Worm (Caenorhabditis elegans) whole organism, L1 larva: Measurements from ENCODE around the gene toca-1.
A peak's percentile ranks its signal among the peaks of the same experiment; 100 is the strongest.

Experiments
- C04F5.9 ChIP-seq: sonication (generic microtip); optimal IDR thresholded peaks from 2 replicates; lab custom pipeline; 2016; ENCODE audit warnings: missing genetic modification characterization, missing compliant biosample characterization
- C34B4.2 ChIP-seq: sonication (generic microtip); optimal IDR thresholded peaks from 2 replicates; lab custom pipeline; 2017; ENCODE audit warnings: mild to moderate bottlenecking, missing genetic modification characterization, missing compliant biosample characterization
- F16B12.6 ChIP-seq: fragments of 150-350 bp; optimal IDR thresholded peaks from 2 replicates; lab custom pipeline; 2014; ENCODE audit warnings: missing biosample characterization, missing genetic modification characterization
- Y116A8C.19 ChIP-seq: sonication (generic microtip); optimal IDR thresholded peaks from 2 replicates; lab custom pipeline; 2016; ENCODE audit warnings: missing compliant biosample characterization, missing genetic modification characterization, borderline replicate concordance
- aha-1 ChIP-seq: fragments of 150-350 bp; optimal IDR thresholded peaks from 2 replicates; lab custom pipeline; 2014; ENCODE audit warnings: missing biosample characterization, missing genetic modification characterization
- alr-1 ChIP-seq: fragments of 200-800 bp; sonication (Bioruptor generic); optimal IDR thresholded peaks from 2 replicates; lab custom pipeline; 2018; ENCODE audit warnings: borderline replicate concordance, mild to moderate bottlenecking, missing genetic modification characterization, missing compliant biosample characterization
- aly-2 ChIP-seq: fragments of 150-350 bp; optimal IDR thresholded peaks from 2 replicates; lab custom pipeline; 2014; ENCODE audit warnings: missing biosample characterization, missing genetic modification characterization
- ama-1 ChIP-seq: fragments of 150-350 bp; optimal IDR thresholded peaks from 2 replicates; lab custom pipeline; 2014
- ceh-63 ChIP-seq: fragments of 200-800 bp; sonication (Bioruptor generic); optimal IDR thresholded peaks from 2 replicates; lab custom pipeline; 2018; ENCODE audit warnings: mild to moderate bottlenecking, missing genetic modification characterization, missing compliant biosample characterization
- ceh-8 ChIP-seq: fragments of 200-800 bp; sonication (Bioruptor generic); optimal IDR thresholded peaks from 2 replicates; lab custom pipeline; 2018; ENCODE audit warnings: mild to moderate bottlenecking, missing genetic modification characterization, moderate library complexity, missing compliant biosample characterization
- ceh-82 ChIP-seq, 3 experiments: fragments of 150-350 bp in 1 of 3; sonication (generic microtip) in 2 of 3; optimal IDR thresholded peaks; 2 replicates each; lab custom pipeline; 2014 to 2017; ENCODE audit warnings: missing biosample characterization in 3 of 3, missing genetic modification characterization in 3 of 3
- ceh-88 ChIP-seq: fragments of 200-800 bp; sonication (Bioruptor generic); IDR thresholded peaks from 2 replicates; pipeline ENCODE4 v1.3.6; 2022; ENCODE audit warnings: missing genetic modification characterization, missing compliant biosample characterization
- dsc-1 ChIP-seq: sonication (generic microtip); optimal IDR thresholded peaks from 2 replicates; lab custom pipeline; 2016; ENCODE audit warnings: mild to moderate bottlenecking, missing genetic modification characterization, missing compliant biosample characterization
- efl-3 ChIP-seq: fragments of 200-800 bp; sonication (Bioruptor generic); optimal IDR thresholded peaks from 2 replicates; lab custom pipeline; 2018; ENCODE audit warnings: mild to moderate bottlenecking, missing genetic modification characterization, missing compliant biosample characterization
- egl-13 ChIP-seq: sonication (generic microtip); optimal IDR thresholded peaks from 2 replicates; lab custom pipeline; 2016; ENCODE audit warnings: missing genotype, missing genetic modification reagents, missing genetic modification characterization, missing compliant biosample characterization
- egl-27 ChIP-seq, 2 experiments: fragments of 150-350 bp in 1 of 2; sonication (generic microtip); optimal IDR thresholded peaks; 3 replicates each; lab custom pipeline; 2017 to 2018; ENCODE audit warnings: missing biosample characterization in 2 of 2, missing genetic modification characterization in 2 of 2, missing genetic modification reagents in 2 of 2
- elt-3 ChIP-seq, 6 experiments: fragments of 150-350 bp in 1 of 6; sonication (generic microtip); optimal IDR thresholded peaks; 2 replicates each; lab custom pipeline; 2017 to 2018; ENCODE audit warnings: missing biosample characterization in 6 of 6, missing genetic modification characterization in 6 of 6, inconsistent platforms in 1 of 6
- fkh-4 ChIP-seq: sonication (generic microtip); optimal IDR thresholded peaks from 2 replicates; lab custom pipeline; 2016; ENCODE audit warnings: missing compliant biosample characterization, missing genetic modification characterization, borderline replicate concordance
- fkh-8 ChIP-seq: sonication (generic microtip); optimal IDR thresholded peaks from 2 replicates; lab custom pipeline; 2016; ENCODE audit warnings: mild to moderate bottlenecking, missing genetic modification characterization, missing compliant biosample characterization
- fos-1 ChIP-seq: fragments of 150-350 bp; optimal IDR thresholded peaks from 2 replicates; lab custom pipeline; 2014; ENCODE audit warnings: missing biosample characterization, missing genetic modification characterization
- hlh-4 ChIP-seq: sonication (generic microtip); optimal IDR thresholded peaks from 2 replicates; lab custom pipeline; 2016; ENCODE audit warnings: mild to moderate bottlenecking, missing genetic modification characterization, missing compliant biosample characterization
- hpl-2 ChIP-seq: fragments of 150-350 bp; optimal IDR thresholded peaks from 2 replicates; lab custom pipeline; 2014; ENCODE audit warnings: missing biosample characterization, missing genetic modification reagents, missing genetic modification characterization
- irx-1 ChIP-seq: sonication (generic microtip); optimal IDR thresholded peaks from 2 replicates; lab custom pipeline; 2016; ENCODE audit warnings: missing genetic modification characterization, missing compliant biosample characterization
- jun-1 ChIP-seq: fragments of 150-350 bp; optimal IDR thresholded peaks from 2 replicates; lab custom pipeline; 2014; ENCODE audit warnings: missing biosample characterization, missing genetic modification reagents, missing genetic modification characterization
- lin-13 ChIP-seq: fragments of 150-350 bp; optimal IDR thresholded peaks from 2 replicates; lab custom pipeline; 2014; ENCODE audit warnings: missing biosample characterization, missing genetic modification reagents, missing genetic modification characterization
- lin-14 ChIP-seq: fragments of 200-800 bp; sonication (Bioruptor generic); optimal IDR thresholded peaks from 2 replicates; lab custom pipeline; 2018; ENCODE audit warnings: mild to moderate bottlenecking, missing genetic modification characterization, moderate library complexity, missing compliant biosample characterization
- lin-35 ChIP-seq, 2 experiments: fragments of 150-350 bp; optimal IDR thresholded peaks; 2 replicates each; lab custom pipeline; 2014; ENCODE audit warnings: missing biosample characterization in 2 of 2, missing genetic modification characterization in 2 of 2, missing genetic modification reagents in 2 of 2
- lin-39 ChIP-seq: fragments of 150-350 bp; optimal IDR thresholded peaks from 2 replicates; lab custom pipeline; 2014; ENCODE audit warnings: missing biosample characterization, missing genetic modification reagents, missing genetic modification characterization
- lsy-2 ChIP-seq, 2 experiments: fragments of 150-350 bp; optimal IDR thresholded peaks; 2 replicates each; lab custom pipeline; 2014; ENCODE audit warnings: missing biosample characterization in 2 of 2, missing genetic modification characterization in 2 of 2
- mab-9 ChIP-seq: fragments of 200-800 bp; sonication (Bioruptor generic); IDR thresholded peaks from 2 replicates; pipeline ENCODE4 v1.3.6; 2022; ENCODE audit warnings: missing genetic modification reagents, missing genetic modification characterization, missing compliant biosample characterization
- mdl-1 ChIP-seq, 2 experiments: fragments of 150-350 bp; optimal IDR thresholded peaks; 2 replicates each; lab custom pipeline; 2014 to 2017; ENCODE audit warnings: missing biosample characterization in 2 of 2, missing genetic modification characterization in 2 of 2, inconsistent platforms in 1 of 2
- mef-2 ChIP-seq: fragments of 150-350 bp; optimal IDR thresholded peaks from 2 replicates; lab custom pipeline; 2014; ENCODE audit warnings: missing biosample characterization, missing genetic modification characterization
- nhr-11 ChIP-seq: fragments of 150-350 bp; optimal IDR thresholded peaks from 2 replicates; lab custom pipeline; 2014; ENCODE audit warnings: missing biosample characterization, missing genetic modification characterization
- nhr-12 ChIP-seq: sonication (generic microtip); optimal IDR thresholded peaks from 2 replicates; lab custom pipeline; 2017; ENCODE audit warnings: missing biosample characterization, missing genetic modification characterization
- nhr-19 ChIP-seq: fragments of 200-800 bp; sonication (Bioruptor generic); conservative IDR thresholded peaks from 2 replicates; pipeline ENCODE4 v1.3.6; 2022; ENCODE audit warnings: missing genetic modification characterization, missing compliant biosample characterization
- nhr-20 ChIP-seq: sonication (generic microtip); optimal IDR thresholded peaks from 2 replicates; lab custom pipeline; 2016; ENCODE audit warnings: mild to moderate bottlenecking, missing genetic modification characterization, missing compliant biosample characterization
- nhr-237 ChIP-seq: fragments of 150-350 bp; optimal IDR thresholded peaks from 2 replicates; lab custom pipeline; 2014; ENCODE audit warnings: missing biosample characterization, missing genetic modification characterization
- nhr-28 ChIP-seq: fragments of 150-350 bp; optimal IDR thresholded peaks from 2 replicates; lab custom pipeline; 2014; ENCODE audit warnings: missing biosample characterization, missing genetic modification characterization
- nhr-47 ChIP-seq: sonication (generic microtip); optimal IDR thresholded peaks from 2 replicates; lab custom pipeline; 2016; ENCODE audit warnings: mild to moderate bottlenecking, missing genetic modification characterization, moderate library complexity, missing compliant biosample characterization
- nhr-71 ChIP-seq: sonication (generic microtip); optimal IDR thresholded peaks from 2 replicates; lab custom pipeline; 2016; ENCODE audit warnings: mild to moderate bottlenecking, missing genetic modification characterization, moderate library complexity, missing compliant biosample characterization
- nhr-76 ChIP-seq: sonication (generic microtip); optimal IDR thresholded peaks from 2 replicates; lab custom pipeline; 2017; ENCODE audit warnings: missing biosample characterization, missing genetic modification characterization
- nhr-77 ChIP-seq: fragments of 150-350 bp; optimal IDR thresholded peaks from 2 replicates; lab custom pipeline; 2014; ENCODE audit warnings: missing biosample characterization, missing genetic modification characterization
- nhr-84 ChIP-seq: sonication (generic microtip); optimal IDR thresholded peaks from 2 replicates; lab custom pipeline; 2017; ENCODE audit warnings: missing biosample characterization, missing genetic modification characterization
- pag-3 ChIP-seq: sonication (generic microtip); optimal IDR thresholded peaks from 2 replicates; lab custom pipeline; 2017; ENCODE audit warnings: missing genetic modification characterization, mild to moderate bottlenecking, missing compliant biosample characterization, antibody characterized with exemption, borderline replicate concordance; ENCODE audit not compliant: insufficient read depth
- pax-3 ChIP-seq: fragments of 200-800 bp; sonication (Bioruptor generic); optimal IDR thresholded peaks from 2 replicates; lab custom pipeline; 2018; ENCODE audit warnings: mild to moderate bottlenecking, missing genetic modification characterization, moderate library complexity, missing compliant biosample characterization
- pqm-1 ChIP-seq: sonication (generic microtip); optimal IDR thresholded peaks from 3 replicates; lab custom pipeline; 2017; ENCODE audit warnings: missing biosample characterization, missing genetic modification characterization
- skn-1 ChIP-seq: fragments of 150-350 bp; optimal IDR thresholded peaks from 2 replicates; lab custom pipeline; 2014; ENCODE audit warnings: missing biosample characterization, missing genetic modification characterization
- snpc-4 ChIP-seq: fragments of 150-350 bp; optimal IDR thresholded peaks from 2 replicates; lab custom pipeline; 2014; ENCODE audit warnings: missing biosample characterization, missing genetic modification characterization
- sox-4 ChIP-seq: sonication (generic microtip); optimal IDR thresholded peaks from 2 replicates; lab custom pipeline; 2016; ENCODE audit warnings: missing genetic modification characterization, missing compliant biosample characterization
- unc-130 ChIP-seq: fragments of 150-350 bp; optimal IDR thresholded peaks from 2 replicates; lab custom pipeline; 2017; ENCODE audit warnings: missing biosample characterization, missing genetic modification characterization, inconsistent platforms
- unc-62 ChIP-seq: fragments of 150-350 bp; optimal IDR thresholded peaks from 2 replicates; lab custom pipeline; 2014; ENCODE audit warnings: missing biosample characterization, missing genetic modification reagents, missing genetic modification characterization
- vab-15 ChIP-seq: sonication (generic microtip); optimal IDR thresholded peaks from 2 replicates; lab custom pipeline; 2017; ENCODE audit warnings: missing genotype, mild to moderate bottlenecking, missing genetic modification characterization, missing compliant biosample characterization
- ztf-11 ChIP-seq, 2 experiments: sonication (generic microtip); optimal IDR thresholded peaks; 2 replicates each; lab custom pipeline; 2016 to 2017; ENCODE audit warnings: missing genetic modification characterization in 2 of 2, missing biosample characterization in 1 of 2, missing compliant biosample characterization in 1 of 2
- ztf-4 ChIP-seq: fragments of 150-350 bp; optimal IDR thresholded peaks from 2 replicates; lab custom pipeline; 2014; ENCODE audit warnings: missing biosample characterization, missing genetic modification characterization

The toca-1 gene

DNA sequence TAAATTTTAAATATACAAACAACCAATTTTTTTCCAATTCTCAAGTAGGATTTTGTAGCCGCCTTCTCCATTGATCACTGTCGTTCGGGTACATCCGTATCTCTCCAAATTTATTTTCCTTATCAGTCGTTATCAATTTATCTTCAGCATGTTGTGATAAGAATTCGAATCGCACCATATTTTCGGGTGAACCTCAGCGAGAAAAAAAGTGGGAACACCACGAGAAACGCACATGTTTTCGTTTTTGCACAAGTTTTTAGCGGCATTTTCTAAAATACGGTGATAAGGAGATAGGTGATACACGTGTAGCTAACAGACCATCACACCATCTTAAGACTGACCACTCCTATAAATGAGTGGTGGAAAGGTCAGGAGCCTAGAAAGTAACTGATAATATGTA is 43.4 kb downstream of the toca-1 start:
- TF ChIP-seq nhr-71 (tag; lab: Kevin White, UChicago) (peak; percentile 62), ama-1 (lab: Kevin White, UChicago) (no peak), nhr-28 (tag; lab: Kevin White, UChicago) (no peak), ceh-63 (GFP tag; lab: Kevin White, UChicago) (no peak), pax-3 (tag; lab: Kevin White, UChicago) (no peak), alr-1 (tag; lab: Kevin White, UChicago) (no peak), lin-14 (GFP tag; lab: Kevin White, UChicago) (peak; percentile 65), nhr-20 (tag; lab: Kevin White, UChicago) (peak; percentile 66), pqm-1 (tag; lab: Kevin White, UChicago) (no peak), nhr-237 (tag; lab: Kevin White, UChicago) (no peak), sox-4 (no peak), elt-3 (tag; optimal IDR thresholded peaks at IDR 0.05; lab: Kevin White, UChicago) (peak; percentile 87 to 98 (median 94)), ceh-82 (tag; optimal IDR thresholded peaks at IDR 0.05; lab: Kevin White, UChicago) (no peak), dsc-1 (tag; lab: Kevin White, UChicago) (no peak), egl-27 (tag; optimal IDR thresholded peaks at IDR 0.05; lab: Kevin White, UChicago) (no peak), ztf-4 (tag; lab: Kevin White, UChicago) (no peak), nhr-11 (no peak), fkh-4 (tag; lab: Kevin White, UChicago) (no peak), jun-1 (tag; lab: Kevin White, UChicago) (peak; percentile 53), lin-39 (tag; lab: Kevin White, UChicago) (no peak), aha-1 (tag; lab: Kevin White, UChicago) (no peak), skn-1 (tag; lab: Kevin White, UChicago) (no peak), aly-2 (tag; lab: Kevin White, UChicago) (no peak), mef-2 (no peak), vab-15 (tag; lab: Kevin White, UChicago) (no peak), ceh-8 (no peak), efl-3 (GFP tag; lab: Kevin White, UChicago) (no peak), mdl-1 (tag; optimal IDR thresholded peaks at IDR 0.05; lab: Kevin White, UChicago) (peak in 1 of 2 experiments; percentile 46), unc-62 (GFP tag; lab: Kevin White, UChicago) (no peak), ceh-88 (GFP tag; lab: Robert Waterston, UW) (no peak), ztf-11 (tag; optimal IDR thresholded peaks at IDR 0.05; lab: Kevin White, UChicago) (no peak), nhr-77 (tag; lab: Kevin White, UChicago) (no peak), lsy-2 (tag; optimal IDR thresholded peaks at IDR 0.05; lab: Kevin White, UChicago) (no peak), nhr-76 (no peak), fkh-8 (tag; lab: Kevin White, UChicago) (no peak), nhr-84 (tag; lab: Kevin White, UChicago) (no peak), hpl-2 (GFP tag; lab: Kevin White, UChicago) (no peak), C04F5.9 (tag; lab: Kevin White, UChicago) (no peak), mab-9 (GFP tag; lab: Robert Waterston, UW) (no peak), fos-1 (tag; lab: Kevin White, UChicago) (no peak), Y116A8C.19 (tag; lab: Kevin White, UChicago) (no peak), hlh-4 (tag; lab: Kevin White, UChicago) (no peak), lin-13 (no peak), nhr-47 (tag; lab: Kevin White, UChicago) (no peak), nhr-12 (no peak), F16B12.6 (tag; lab: Kevin White, UChicago) (no peak), egl-13 (tag; lab: Kevin White, UChicago) (no peak), nhr-19 (GFP tag; lab: Robert Waterston, UW) (no peak), unc-130 (tag; lab: Kevin White, UChicago) (no peak), pag-3 (no peak), irx-1 (tag; lab: Kevin White, UChicago) (no peak), snpc-4 (tag; lab: Kevin White, UChicago) (no peak), lin-35 (GFP tag; optimal IDR thresholded peaks at IDR 0.05; lab: Kevin White, UChicago) (peak in 1 of 2 experiments; percentile 25), C34B4.2 (tag; lab: Kevin White, UChicago) (no peak)
